Worm (Caenorhabditis elegans): ENCODE results near the gene W01B6.8.

DNA sequence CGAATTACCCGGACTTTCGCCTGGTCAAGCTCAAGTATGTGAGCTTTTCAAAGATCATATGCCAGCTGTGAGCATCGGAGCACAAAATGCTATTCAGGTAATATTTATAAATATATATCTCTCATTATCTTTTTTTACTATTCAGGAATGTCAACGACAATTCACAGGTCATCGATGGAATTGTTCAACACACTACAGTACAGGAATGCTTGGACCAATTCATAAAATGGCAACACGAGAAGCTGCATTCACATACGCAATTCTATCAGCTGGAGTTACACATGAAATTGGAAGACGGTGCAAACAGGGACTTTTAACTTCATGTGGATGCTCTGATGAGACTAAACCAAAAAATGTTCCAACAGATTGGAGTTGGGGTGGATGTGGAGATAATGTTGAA lies 15.9 kb downstream of the W01B6.8 start:
- TF ChIP-seq elt-1 (tag; optimal IDR thresholded peaks at IDR 0.05) (no peak), lin-39 (tag; optimal IDR thresholded peaks at IDR 0.05) (no peak), fos-1 (tag; optimal IDR thresholded peaks at IDR 0.05) (no peak), pqm-1 (tag; optimal IDR thresholded peaks at IDR 0.05) (no peak), nhr-77 (tag; optimal IDR thresholded peaks at IDR 0.05) (no peak), sea-2 (GFP tag; optimal IDR thresholded peaks at IDR 0.05) (no peak), skn-1 (tag; optimal IDR thresholded peaks at IDR 0.05) (no peak), egl-27 (tag; optimal IDR thresholded peaks at IDR 0.05) (no peak), nhr-28 (tag; optimal IDR thresholded peaks at IDR 0.05) (no peak), daf-12 (tag; optimal IDR thresholded peaks at IDR 0.05) (no peak), jun-1 (tag; optimal IDR thresholded peaks at IDR 0.05) (no peak), nfya-1 (tag; optimal IDR thresholded peaks at IDR 0.05; ENCODE audit: insufficient read depth) (no peak), pha-4 (tag; optimal IDR thresholded peaks at IDR 0.05) (no peak)

Measured in whole organism, L3 larva.